Worm (Caenorhabditis elegans) whole organism, midembryonic: ENCODE data around the gene ftn-1.

Source experiments
- T22C8.4 ChIP-seq: fragments of 200-800 bp; sonication (Bioruptor generic); IDR thresholded peaks from 2 replicates; pipeline ENCODE4 v1.3.6; 2022; ENCODE audit warnings: missing genetic modification characterization, missing compliant biosample characterization
- cog-1 ChIP-seq: sonication (generic microtip); optimal IDR thresholded peaks from 2 replicates; lab custom pipeline; 2016; ENCODE audit warnings: missing genetic modification characterization, missing compliant biosample characterization
- flt-1 ChIP-seq: fragments of 200-800 bp; sonication (Bioruptor generic); IDR thresholded peaks from 2 replicates; pipeline ENCODE4 v1.3.6; 2022; ENCODE audit warnings: missing genetic modification characterization, missing compliant biosample characterization
- klf-2 ChIP-seq: fragments of 200-800 bp; sonication (Bioruptor generic); conservative IDR thresholded peaks from 2 replicates; pipeline ENCODE4 v1.3.6; 2022; ENCODE audit warnings: missing genetic modification reagents, missing genetic modification characterization, missing compliant biosample characterization
- med-1 ChIP-seq: sonication (generic microtip); optimal IDR thresholded peaks from 2 replicates; lab custom pipeline; 2017; ENCODE audit warnings: missing genetic modification characterization, mild to moderate bottlenecking, missing compliant biosample characterization, antibody characterized with exemption, missing genetic modification reagents; ENCODE audit not compliant: insufficient read depth
- ref-1 ChIP-seq: fragments of 200-800 bp; sonication (Bioruptor generic); conservative IDR thresholded peaks from 2 replicates; pipeline ENCODE4 v1.3.6; 2022; ENCODE audit warnings: missing genetic modification reagents, missing genetic modification characterization, missing compliant biosample characterization
- tab-1 ChIP-seq: fragments of 200-800 bp; sonication (Bioruptor generic); IDR thresholded peaks from 2 replicates; pipeline ENCODE4 v1.3.6; 2022; ENCODE audit warnings: missing genetic modification characterization, missing compliant biosample characterization
- ztf-23 ChIP-seq: fragments of 200-800 bp; sonication (Bioruptor generic); IDR thresholded peaks from 2 replicates; pipeline ENCODE4 v1.3.6; 2022; ENCODE audit warnings: missing genetic modification reagents, missing genetic modification characterization, missing compliant biosample characterization
- ztf-29 ChIP-seq: fragments of 200-800 bp; sonication (Bioruptor generic); IDR thresholded peaks from 2 replicates; pipeline ENCODE4 v1.3.6; 2022; ENCODE audit warnings: missing genetic modification reagents, missing genetic modification characterization, missing compliant biosample characterization

ftn-1 gene

DNA sequence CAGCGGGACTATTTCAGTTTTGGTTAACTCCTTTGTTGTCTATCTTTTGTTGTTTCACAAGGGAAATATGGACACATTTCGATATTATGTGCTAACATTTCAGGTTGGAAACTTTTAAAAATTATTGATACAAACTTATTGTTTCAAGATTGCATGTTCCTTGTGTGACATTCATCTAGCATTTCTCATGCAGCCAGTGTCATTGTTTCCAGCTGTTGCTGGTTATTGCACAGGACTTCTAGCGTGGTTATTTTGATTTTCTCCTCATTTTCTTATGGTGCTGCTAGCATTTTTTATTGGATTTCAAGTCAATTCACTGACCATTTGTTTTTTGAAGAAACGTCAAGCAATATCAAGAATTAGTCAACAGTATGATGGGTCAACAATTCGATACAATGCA, 8.5 kb upstream of the ftn-1 start:
- TF ChIP-seq med-1 (GFP tag; lab: Kevin White, UChicago), result no peak
- no peak for TF ChIP-seq T22C8.4
- TF ChIP-seq ref-1 (GFP tag; lab: Robert Waterston, UW), result no peak
- no peak for TF ChIP-seq tab-1 (GFP tag; lab: Robert Waterston, UW)
- no peak for TF ChIP-seq ztf-23 (GFP tag; lab: Robert Waterston, UW)
- no peak for TF ChIP-seq klf-2 (GFP tag; lab: Robert Waterston, UW)
- TF ChIP-seq flt-1 (GFP tag; lab: Robert Waterston, UW), result no peak
- TF ChIP-seq cog-1, result no peak
- TF ChIP-seq ztf-29 (GFP tag; lab: Robert Waterston, UW), result no peak

DNA sequence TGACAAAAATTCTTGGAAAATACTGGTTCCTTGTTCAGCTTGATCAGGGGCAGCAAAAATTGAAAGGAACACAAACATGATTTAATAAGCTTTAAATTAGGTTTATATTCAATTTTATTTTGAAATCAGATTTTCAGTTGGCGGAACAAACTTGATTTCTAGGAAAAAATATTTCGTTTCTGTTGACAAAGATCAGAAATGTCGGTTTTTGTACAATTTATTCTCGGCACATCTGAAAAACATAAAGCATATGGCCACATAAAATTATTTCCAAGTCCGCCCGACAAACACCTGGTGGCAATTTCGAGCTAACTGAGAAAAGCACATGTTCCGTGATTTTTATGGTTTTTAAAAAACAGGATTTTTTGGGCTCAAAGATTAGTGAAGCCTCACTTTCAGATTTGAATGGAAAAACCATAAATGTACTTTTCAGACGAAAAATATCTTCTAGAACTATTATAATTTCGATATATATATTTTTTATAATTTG, 6.5 kb upstream of the ftn-1 start, which contains the start of gene ttr-10:
Gene ttr-10 (minus strand): TSS at position 51 of the 490 bp plus-strand sequence.
- no peak for TF ChIP-seq tab-1 (GFP tag; lab: Robert Waterston, UW)
- TF ChIP-seq med-1 (GFP tag; lab: Kevin White, UChicago), result no peak
- TF ChIP-seq klf-2 (GFP tag; lab: Robert Waterston, UW), result no peak
- no peak for TF ChIP-seq T22C8.4
- TF ChIP-seq ztf-29 (GFP tag; lab: Robert Waterston, UW), result no peak
- TF ChIP-seq ztf-23 (GFP tag; lab: Robert Waterston, UW), result no peak

DNA sequence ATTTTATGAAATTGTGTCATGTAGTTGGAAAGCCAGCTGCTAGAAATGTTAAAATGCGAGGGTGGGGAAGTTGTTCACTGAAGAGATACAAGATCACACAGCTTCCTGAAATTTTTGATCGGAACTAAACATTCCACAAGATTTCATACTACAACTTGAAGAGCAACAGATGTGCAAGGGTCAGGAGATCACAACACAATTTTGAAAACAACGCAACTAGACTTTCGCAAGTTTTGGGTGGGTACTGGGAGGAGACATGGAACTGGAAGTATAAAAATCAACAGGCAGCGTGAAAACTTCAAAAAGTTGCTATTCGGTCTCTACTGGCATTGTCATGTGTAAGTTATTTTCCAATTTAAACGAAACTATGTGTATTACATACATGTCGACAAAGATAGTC, 4.4 kb upstream of the ftn-1 start, which contains the start of gene F19F10.3:
Gene F19F10.3 (plus strand): TSS at position 301 of the 400 bp plus-strand sequence.
- TF ChIP-seq T22C8.4 (no peak), klf-2 (GFP tag; lab: Robert Waterston, UW) (no peak), cog-1 (no peak), med-1 (GFP tag; lab: Kevin White, UChicago) (no peak), ztf-23 (GFP tag; lab: Robert Waterston, UW) (no peak), tab-1 (GFP tag; lab: Robert Waterston, UW) (no peak), flt-1 (GFP tag; lab: Robert Waterston, UW) (no peak), ztf-29 (GFP tag; lab: Robert Waterston, UW) (no peak), ref-1 (GFP tag; lab: Robert Waterston, UW) (no peak)

DNA sequence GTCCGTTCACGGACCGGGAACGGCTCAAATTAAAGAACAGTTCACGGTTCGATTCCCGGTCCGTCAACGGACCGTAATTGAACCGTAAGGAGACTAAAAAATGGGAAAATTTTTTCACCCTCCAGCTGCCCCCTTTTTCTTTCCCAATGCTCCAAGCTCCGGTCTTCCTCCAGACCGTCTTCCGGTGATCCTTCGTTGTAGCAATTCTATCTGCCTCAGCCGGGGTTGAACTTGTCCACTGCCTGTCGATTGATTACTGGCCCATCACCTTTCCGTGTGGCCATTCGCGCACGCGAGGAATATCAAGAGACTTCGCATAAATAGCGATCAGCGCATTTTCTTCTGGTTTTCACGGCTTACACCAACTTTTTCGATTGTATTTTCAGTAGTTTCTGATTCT, 1.1 kb upstream of the ftn-1 start:
- TF ChIP-seq tab-1 (GFP tag; lab: Robert Waterston, UW) (peak; percentile 79), ztf-23 (GFP tag; lab: Robert Waterston, UW) (peak; percentile 81), flt-1 (GFP tag; lab: Robert Waterston, UW) (peak; percentile 89), klf-2 (GFP tag; lab: Robert Waterston, UW) (peak; percentile 59; the same call in 1 of the 2 replicates)

DNA sequence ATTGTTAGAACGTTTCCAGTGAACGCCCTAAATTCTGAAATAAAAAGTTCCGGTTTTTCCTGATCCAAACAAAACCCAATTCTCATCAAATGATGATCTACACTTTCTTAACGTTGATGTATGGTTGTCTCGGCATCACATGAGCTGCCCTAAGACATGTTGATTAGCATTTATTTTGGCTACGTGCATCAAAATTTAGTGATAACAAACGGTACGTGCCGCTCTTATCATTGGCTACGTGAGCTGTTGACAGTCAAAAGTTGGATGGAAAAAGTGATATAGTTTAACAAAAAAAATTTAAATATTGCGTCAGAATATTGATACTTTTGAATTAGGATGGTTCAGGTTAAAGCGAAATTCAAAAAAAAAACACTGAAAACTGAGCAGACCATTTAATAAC, 638 bp upstream of the ftn-1 start:
- TF ChIP-seq med-1 (GFP tag; lab: Kevin White, UChicago) (no peak), ztf-29 (GFP tag; lab: Robert Waterston, UW) (no peak), ref-1 (GFP tag; lab: Robert Waterston, UW) (no peak), cog-1 (no peak), ztf-23 (GFP tag; lab: Robert Waterston, UW) (no peak), flt-1 (GFP tag; lab: Robert Waterston, UW) (no peak), T22C8.4 (no peak), klf-2 (GFP tag; lab: Robert Waterston, UW) (no peak), tab-1 (GFP tag; lab: Robert Waterston, UW) (no peak)

DNA sequence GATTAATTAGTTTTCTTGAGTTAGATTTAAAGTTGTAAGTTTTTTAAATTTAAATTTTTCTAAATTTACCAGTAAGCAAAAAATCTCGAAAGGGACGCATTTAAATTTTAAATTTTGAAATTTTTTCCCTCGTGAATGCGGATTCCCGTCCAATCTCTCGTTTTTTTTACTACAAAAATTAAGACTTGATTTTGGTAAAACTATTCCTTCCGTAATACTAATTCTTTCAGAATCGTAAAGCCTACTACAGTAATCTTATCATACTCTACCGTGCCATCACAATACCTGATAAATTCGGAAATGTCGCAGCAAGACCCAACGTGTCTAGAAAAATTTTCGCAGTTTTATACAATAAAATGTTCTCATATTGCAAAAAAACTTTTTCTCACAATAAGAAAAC, 2.2 kb downstream of the ftn-1 start, which contains the start of the genes C54F6.19 and nhx-3:
Gene C54F6.19 (plus strand): TSS at position 301 of the 400 bp plus-strand sequence.
Gene nhx-3 (minus strand): TSS at position 337 of the 400 bp plus-strand sequence.
- TF ChIP-seq cog-1 (no peak), med-1 (GFP tag; lab: Kevin White, UChicago) (no peak), ztf-23 (GFP tag; lab: Robert Waterston, UW) (no peak), ztf-29 (GFP tag; lab: Robert Waterston, UW) (no peak), flt-1 (GFP tag; lab: Robert Waterston, UW) (no peak), T22C8.4 (no peak), ref-1 (GFP tag; lab: Robert Waterston, UW) (no peak)

DNA sequence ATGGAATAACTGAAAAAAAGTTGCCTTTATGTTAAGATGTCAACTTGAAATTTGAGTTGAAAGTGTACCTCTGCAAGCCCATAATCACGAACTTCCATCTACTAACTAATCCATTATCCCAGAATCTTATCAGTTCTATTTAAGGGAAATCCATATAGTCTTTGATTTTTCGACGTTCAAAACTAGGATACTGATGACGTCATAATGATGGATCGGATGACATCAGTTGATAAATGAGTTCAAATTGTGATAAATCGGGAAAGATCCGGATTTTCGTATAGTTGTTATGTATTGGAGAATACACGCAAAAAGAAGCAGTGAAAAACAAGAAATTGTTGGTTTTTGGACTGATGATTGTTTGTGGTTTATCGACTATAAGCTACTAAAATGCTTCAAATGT, 3.7 kb downstream of the ftn-1 start:
- TF ChIP-seq flt-1 (GFP tag; lab: Robert Waterston, UW), result no peak
- no peak for TF ChIP-seq ref-1 (GFP tag; lab: Robert Waterston, UW)
- no peak for TF ChIP-seq cog-1
- no peak for TF ChIP-seq T22C8.4
- TF ChIP-seq klf-2 (GFP tag; lab: Robert Waterston, UW), result no peak
- no peak for TF ChIP-seq ztf-23 (GFP tag; lab: Robert Waterston, UW)
- TF ChIP-seq ztf-29 (GFP tag; lab: Robert Waterston, UW), result no peak
- TF ChIP-seq tab-1 (GFP tag; lab: Robert Waterston, UW), result no peak
- no peak for TF ChIP-seq med-1 (GFP tag; lab: Kevin White, UChicago)

DNA sequence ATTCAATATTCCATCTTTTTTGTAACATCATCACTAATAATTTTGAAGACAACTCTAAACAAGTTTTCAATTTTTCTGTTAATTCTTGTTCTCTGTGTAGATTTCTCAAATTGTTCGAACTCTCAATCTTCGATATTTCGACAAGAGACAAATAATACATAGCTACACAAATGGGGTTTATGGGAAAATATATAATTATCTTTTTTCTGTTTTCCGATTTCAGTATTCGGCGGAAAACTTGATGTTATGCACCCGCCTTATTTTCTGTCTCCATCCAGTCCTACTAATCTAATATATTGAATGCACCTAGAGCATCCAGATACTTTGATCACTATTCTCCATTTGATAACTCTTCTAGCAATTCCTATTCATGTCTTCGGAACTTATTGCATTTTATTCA, 8.4 kb downstream of the ftn-1 start, which contains the start of gene srh-268:
Gene srh-268 (plus strand): TSS at position 301 of the 400 bp plus-strand sequence.
- TF ChIP-seq T22C8.4 (no peak), ref-1 (GFP tag; lab: Robert Waterston, UW) (no peak), ztf-23 (GFP tag; lab: Robert Waterston, UW) (no peak), tab-1 (GFP tag; lab: Robert Waterston, UW) (no peak), klf-2 (GFP tag; lab: Robert Waterston, UW) (no peak), cog-1 (no peak), med-1 (GFP tag; lab: Kevin White, UChicago) (no peak), flt-1 (GFP tag; lab: Robert Waterston, UW) (no peak), ztf-29 (GFP tag; lab: Robert Waterston, UW) (no peak)

DNA sequence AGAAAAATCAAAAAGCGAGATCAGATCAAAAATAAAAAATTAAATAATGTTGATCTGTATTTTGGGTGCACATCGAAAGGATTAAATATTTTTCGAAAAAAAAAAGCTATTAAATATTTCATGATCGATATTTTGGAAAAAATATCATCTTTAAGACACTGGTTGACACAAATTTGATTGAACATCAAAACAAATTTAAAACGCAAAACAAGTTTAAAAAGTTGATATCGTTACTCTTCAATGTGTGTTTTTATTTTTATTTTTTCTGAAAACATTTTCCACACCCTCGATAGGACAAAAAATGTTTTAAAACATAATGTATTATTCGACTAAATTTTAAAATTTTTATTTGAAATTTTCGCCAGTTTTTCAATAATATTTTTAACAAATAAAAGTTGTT, 9.4 kb downstream of the ftn-1 start, which contains the start of gene C54F6.12:
Gene C54F6.12 (minus strand): TSS at position 101 of the 400 bp plus-strand sequence.
- TF ChIP-seq ztf-29 (GFP tag; lab: Robert Waterston, UW) (no peak), T22C8.4 (no peak), tab-1 (GFP tag; lab: Robert Waterston, UW) (no peak), ztf-23 (GFP tag; lab: Robert Waterston, UW) (no peak), klf-2 (GFP tag; lab: Robert Waterston, UW) (no peak), cog-1 (no peak)
